Fruit fly (Drosophila melanogaster) whole organism, adult: ENCODE data around the gene Rpt6.

Experiments used
- CG11617 ChIP-seq: fragments of 200-800 bp; sonication (Bioruptor generic); optimal IDR thresholded peaks from 2 replicates; lab custom pipeline; 2017; ENCODE audit warnings: mild to moderate bottlenecking, missing biosample characterization, missing genetic modification reagents, missing genetic modification characterization
- CG12768 ChIP-seq: fragments of 200-800 bp; sonication (Bioruptor generic); optimal IDR thresholded peaks from 2 replicates; lab custom pipeline; 2017; ENCODE audit warnings: missing biosample characterization, missing genetic modification characterization, mild to moderate bottlenecking, moderate library complexity, missing genetic modification reagents
- CG14711 ChIP-seq: fragments of 200-800 bp; sonication (Bioruptor generic); optimal IDR thresholded peaks from 2 replicates; lab custom pipeline; 2018; ENCODE audit warnings: missing biosample characterization, mild to moderate bottlenecking, missing genetic modification characterization, moderate library complexity
- CG1620 ChIP-seq: fragments of 200-800 bp; sonication (Bioruptor generic); optimal IDR thresholded peaks from 2 replicates; lab custom pipeline; 2016; ENCODE audit warnings: missing biosample characterization, missing genetic modification characterization
- CG33017 ChIP-seq: fragments of 200-800 bp; sonication (Bioruptor generic); optimal IDR thresholded peaks from 2 replicates; lab custom pipeline; 2018; ENCODE audit warnings: missing biosample characterization, mild to moderate bottlenecking, missing genetic modification characterization, moderate library complexity
- CG5204 ChIP-seq: fragments of 200-800 bp; sonication (Bioruptor generic); optimal IDR thresholded peaks from 2 replicates; lab custom pipeline; 2016; ENCODE audit warnings: missing biosample characterization, missing genetic modification characterization
- CG7045 ChIP-seq: fragments of 200-800 bp; sonication (Bioruptor generic); optimal IDR thresholded peaks from 2 replicates; lab custom pipeline; 2017; ENCODE audit warnings: missing biosample characterization, mild to moderate bottlenecking, missing genetic modification characterization
- CG7101 ChIP-seq: fragments of 200-800 bp; sonication (Bioruptor generic); optimal IDR thresholded peaks from 2 replicates; lab custom pipeline; 2018; ENCODE audit warnings: missing biosample characterization, mild to moderate bottlenecking, missing genetic modification characterization, moderate library complexity
- Clk ChIP-seq: fragments of 200-800 bp; sonication (Bioruptor generic); optimal IDR thresholded peaks from 2 replicates; lab custom pipeline; 2017; ENCODE audit warnings: missing biosample characterization, missing genetic modification characterization
- Crg-1 ChIP-seq: fragments of 200-800 bp; sonication (Bioruptor generic); optimal IDR thresholded peaks from 2 replicates; lab custom pipeline; 2016; ENCODE audit warnings: missing biosample characterization, missing genetic modification characterization
- Hr96 ChIP-seq: fragments of 200-800 bp; sonication (Bioruptor generic); optimal IDR thresholded peaks from 2 replicates; lab custom pipeline; 2016; ENCODE audit warnings: missing biosample characterization, missing genetic modification characterization
- Mnt ChIP-seq: fragments of 200-800 bp; sonication (Bioruptor generic); optimal IDR thresholded peaks from 2 replicates; lab custom pipeline; 2016; ENCODE audit warnings: missing biosample characterization, mild to moderate bottlenecking, missing genetic modification characterization
- bab1 ChIP-seq: fragments of 200-800 bp; sonication (Bioruptor generic); optimal IDR thresholded peaks from 3 replicates; lab custom pipeline; 2019; ENCODE audit warnings: missing biosample characterization, mild to moderate bottlenecking, missing genetic modification characterization, moderate library complexity
- cic ChIP-seq: fragments of 200-800 bp; sonication (Bioruptor generic); optimal IDR thresholded peaks from 2 replicates; lab custom pipeline; 2017; ENCODE audit warnings: missing biosample characterization, mild to moderate bottlenecking, missing genetic modification characterization, moderate library complexity
- cnc ChIP-seq, 2 experiments: fragments of >200 bp; optimal IDR thresholded peaks; 2 replicates each; lab custom pipeline; 2017
- kay ChIP-seq: fragments of 200-800 bp; sonication (Bioruptor generic); peaks from one replicate; lab custom pipeline; 2016; ENCODE audit warnings: missing biosample characterization, missing genetic modification characterization, borderline replicate concordance
- ovo ChIP-seq: fragments of 200-800 bp; sonication (Bioruptor generic); optimal IDR thresholded peaks from 2 replicates; lab custom pipeline; 2016; ENCODE audit warnings: missing biosample characterization, missing genetic modification characterization
- pad ChIP-seq: fragments of 200-800 bp; sonication (Bioruptor generic); optimal IDR thresholded peaks from 3 replicates; lab custom pipeline; 2017; ENCODE audit warnings: missing biosample characterization, missing genetic modification characterization, mild to moderate bottlenecking, moderate library complexity, missing genetic modification reagents
- tj ChIP-seq: fragments of 200-800 bp; sonication (Bioruptor generic); optimal IDR thresholded peaks from 3 replicates; lab custom pipeline; 2017; ENCODE audit warnings: missing biosample characterization, mild to moderate bottlenecking, missing genetic modification characterization, moderate library complexity
- toe ChIP-seq: fragments of 200-800 bp; sonication (Bioruptor generic); optimal IDR thresholded peaks from 2 replicates; lab custom pipeline; 2016; ENCODE audit warnings: missing biosample characterization, missing genetic modification characterization

The Rpt6 gene

DNA sequence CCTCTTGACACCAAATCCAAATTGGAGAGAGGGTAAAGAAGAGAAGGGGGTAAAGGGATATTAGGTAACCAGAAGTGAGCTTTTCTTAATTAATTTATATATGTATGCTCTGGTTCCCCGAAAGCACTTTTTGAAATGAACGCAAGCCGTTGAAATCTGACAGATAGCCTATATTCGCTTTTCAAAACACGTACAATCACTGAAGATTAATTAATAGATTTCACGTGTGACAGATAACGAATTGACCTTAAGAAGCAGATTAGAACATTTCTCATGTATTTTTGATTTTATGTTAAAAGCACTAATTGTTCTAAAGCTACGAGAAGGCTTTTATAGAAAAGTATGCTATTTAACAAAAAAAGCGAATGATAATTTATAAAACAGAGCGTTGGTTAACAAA is 21.2 kb downstream of the Rpt6 start:
- TF ChIP-seq ovo (GFP tag; lab: Kevin White, UChicago) (no peak), CG12768 (GFP tag; lab: Kevin White, UChicago) (no peak), CG5204 (GFP tag; lab: Kevin White, UChicago) (no peak), CG7045 (GFP tag; lab: Kevin White, UChicago) (no peak), cic (no peak), CG1620 (no peak), CG11617 (GFP tag; lab: Kevin White, UChicago) (no peak), Mnt (no peak), CG33017 (tag; lab: Kevin White, UChicago) (no peak), pad (GFP tag; lab: Kevin White, UChicago) (no peak), CG7101 (tag; lab: Kevin White, UChicago) (no peak), bab1 (GFP tag; lab: Kevin White, UChicago) (no peak), Crg-1 (GFP tag; lab: Kevin White, UChicago) (no peak), Hr96 (no peak), Clk (GFP tag; lab: Kevin White, UChicago) (no peak), CG14711 (tag; lab: Kevin White, UChicago) (no peak)

dm6 chrX:21338153-21338552 is 22.3 kb downstream of the Rpt6 start:
- TF ChIP-seq cnc (optimal IDR thresholded peaks at IDR 0.05; lab: Kevin White, UChicago) (no peak), toe (GFP tag; lab: Kevin White, UChicago) (no peak), CG7101 (tag; lab: Kevin White, UChicago) (no peak), ovo (GFP tag; lab: Kevin White, UChicago) (peak; percentile 18), CG7045 (GFP tag; lab: Kevin White, UChicago) (no peak)

- TF ChIP-seq toe (GFP tag; lab: Kevin White, UChicago) = peak; percentile 67
- TF ChIP-seq CG12768 (GFP tag; lab: Kevin White, UChicago) = peak; percentile 58
- TF ChIP-seq ovo (GFP tag; lab: Kevin White, UChicago) = peak; percentile 87
- TF ChIP-seq CG5204 (GFP tag; lab: Kevin White, UChicago) = peak; percentile 65
- peak; percentile 49 for TF ChIP-seq CG33017 (tag; lab: Kevin White, UChicago)
- no peak for TF ChIP-seq cnc (optimal IDR thresholded peaks at IDR 0.05; lab: Kevin White, UChicago)
- TF ChIP-seq tj (GFP tag; lab: Kevin White, UChicago) = peak; percentile 77
- TF ChIP-seq Clk (GFP tag; lab: Kevin White, UChicago) = peak; percentile 48
- TF ChIP-seq kay (GFP tag; lab: Kevin White, UChicago) = no peak
- peak; percentile 60 for TF ChIP-seq CG7045 (GFP tag; lab: Kevin White, UChicago)
- peak; percentile 82 for TF ChIP-seq CG7101 (tag; lab: Kevin White, UChicago)
- peak; percentile 96 for TF ChIP-seq CG14711 (tag; lab: Kevin White, UChicago)
- TF ChIP-seq bab1 (GFP tag; lab: Kevin White, UChicago) = peak; percentile 87
- TF ChIP-seq pad (GFP tag; lab: Kevin White, UChicago) = peak; percentile 74
- TF ChIP-seq Mnt = peak; percentile 88
- TF ChIP-seq cic = peak; percentile 58
- TF ChIP-seq Hr96 = peak; percentile 87
- peak; percentile 85 for TF ChIP-seq CG1620
- TF ChIP-seq CG11617 (GFP tag; lab: Kevin White, UChicago) = peak; percentile 85
- peak; percentile 70 for TF ChIP-seq Crg-1 (GFP tag; lab: Kevin White, UChicago)
These were observed 23.7 kb downstream of the Rpt6 start, which contains the start of the genes tty and fliI for dm6 chrX:21339476-21339931. Gene tty (minus strand): TSS chrX:21339676. Gene fliI (plus strand): TSS chrX:21339741.

- no peak for TF ChIP-seq kay (GFP tag; lab: Kevin White, UChicago)
- TF ChIP-seq CG1620 = peak; percentile 58
- TF ChIP-seq toe (GFP tag; lab: Kevin White, UChicago) = peak; percentile 2
- TF ChIP-seq CG11617 (GFP tag; lab: Kevin White, UChicago) = peak; percentile 40
- TF ChIP-seq CG12768 (GFP tag; lab: Kevin White, UChicago) = no peak
- no peak for TF ChIP-seq Clk (GFP tag; lab: Kevin White, UChicago)
- TF ChIP-seq CG14711 (tag; lab: Kevin White, UChicago) = peak; percentile 41
- TF ChIP-seq Mnt = peak; percentile 94
- no peak for TF ChIP-seq Crg-1 (GFP tag; lab: Kevin White, UChicago)
- no peak for TF ChIP-seq cnc (optimal IDR thresholded peaks at IDR 0.05; lab: Kevin White, UChicago)
- peak; percentile 4 for TF ChIP-seq CG7045 (GFP tag; lab: Kevin White, UChicago)
- no peak for TF ChIP-seq cic
- TF ChIP-seq CG33017 (tag; lab: Kevin White, UChicago) = peak; percentile 1
- TF ChIP-seq tj (GFP tag; lab: Kevin White, UChicago) = peak; percentile 45
- TF ChIP-seq Hr96 = no peak
- peak; percentile 35 for TF ChIP-seq pad (GFP tag; lab: Kevin White, UChicago)
- no peak for TF ChIP-seq CG5204 (GFP tag; lab: Kevin White, UChicago)
- TF ChIP-seq ovo (GFP tag; lab: Kevin White, UChicago) = no peak
- TF ChIP-seq bab1 (GFP tag; lab: Kevin White, UChicago) = peak; percentile 77
- TF ChIP-seq CG7101 (tag; lab: Kevin White, UChicago) = peak; percentile 56
These were observed 29.2 kb downstream of the Rpt6 start, which contains the start of gene dod for dm6 chrX:21345036-21345500. Gene dod (plus strand): TSS chrX:21345358.

DNA sequence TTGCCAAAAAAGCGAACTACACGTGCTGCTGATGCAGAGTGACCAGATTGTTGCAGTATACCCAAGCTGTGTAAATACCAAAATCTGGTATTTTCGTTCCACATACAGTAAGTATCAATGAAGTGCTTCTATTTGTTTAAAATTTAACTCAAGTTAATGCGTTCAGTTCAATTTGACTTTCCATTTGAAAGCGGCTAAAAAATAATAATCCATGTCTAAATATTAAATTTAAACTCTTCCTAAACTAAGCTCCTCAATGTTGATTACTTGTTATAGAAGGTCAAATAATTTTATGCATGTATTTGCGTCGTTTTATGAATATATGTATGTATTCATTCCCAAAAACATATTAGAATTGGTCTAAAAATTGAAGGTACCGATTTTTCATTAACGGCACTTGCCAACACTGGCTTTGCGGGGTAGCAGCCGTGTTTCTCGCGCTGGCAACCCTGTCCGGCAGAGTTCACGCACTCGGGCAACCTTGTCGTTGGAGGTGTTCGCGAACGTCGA is 34.0 kb downstream of the Rpt6 start, which contains the start of the genes peng and sol:
TSS of gene peng (minus strand) at position 44 of the 510 bp plus-strand sequence.
TSS of gene sol (plus strand) at position 481 of the 510 bp plus-strand sequence.
- TF ChIP-seq Crg-1 (GFP tag; lab: Kevin White, UChicago) = peak; percentile 80
- TF ChIP-seq CG33017 (tag; lab: Kevin White, UChicago) = peak; percentile 2
- TF ChIP-seq CG11617 (GFP tag; lab: Kevin White, UChicago) = peak; percentile 80
- no peak for TF ChIP-seq kay (GFP tag; lab: Kevin White, UChicago)
- TF ChIP-seq CG1620 = peak; percentile 79
- peak; percentile 29 for TF ChIP-seq ovo (GFP tag; lab: Kevin White, UChicago)
- TF ChIP-seq bab1 (GFP tag; lab: Kevin White, UChicago) = peak; percentile 68
- TF ChIP-seq tj (GFP tag; lab: Kevin White, UChicago) = peak; percentile 46
- peak; percentile 72 for TF ChIP-seq pad (GFP tag; lab: Kevin White, UChicago)
- TF ChIP-seq Hr96 = no peak
- peak; percentile 97 for TF ChIP-seq CG14711 (tag; lab: Kevin White, UChicago)
- peak; percentile 98 for TF ChIP-seq Mnt
- TF ChIP-seq CG5204 (GFP tag; lab: Kevin White, UChicago) = no peak
- TF ChIP-seq CG12768 (GFP tag; lab: Kevin White, UChicago) = no peak
- no peak for TF ChIP-seq cic
- peak; percentile 79 for TF ChIP-seq CG7101 (tag; lab: Kevin White, UChicago)
- no peak for TF ChIP-seq cnc (optimal IDR thresholded peaks at IDR 0.05; lab: Kevin White, UChicago)
- TF ChIP-seq Clk (GFP tag; lab: Kevin White, UChicago) = peak; percentile 26
- TF ChIP-seq CG7045 (GFP tag; lab: Kevin White, UChicago) = no peak
- TF ChIP-seq toe (GFP tag; lab: Kevin White, UChicago) = peak; percentile 66
